Worm (Caenorhabditis elegans) whole organism, L2 larva: ENCODE measurements around the gene F49C5.12.

Experiments used
- C34F6.9 ChIP-seq: fragments of 150-350 bp; optimal IDR thresholded peaks from 2 replicates; lab custom pipeline; 2014; ENCODE audit warnings: missing biosample characterization, missing genetic modification characterization
- F13H6.1 ChIP-seq: sonication (generic microtip); optimal IDR thresholded peaks from 2 replicates; lab custom pipeline; 2016; ENCODE audit warnings: missing genetic modification characterization, missing compliant biosample characterization
- R02D3.7 ChIP-seq: fragments of 150-350 bp; optimal IDR thresholded peaks from 2 replicates; lab custom pipeline; 2014; ENCODE audit warnings: missing biosample characterization, missing genetic modification characterization
- ZK546.5 ChIP-seq: sonication (generic microtip); optimal IDR thresholded peaks from 2 replicates; lab custom pipeline; 2017; ENCODE audit warnings: missing biosample characterization, missing genetic modification characterization
- alr-1 ChIP-seq: fragments of 150-350 bp; optimal IDR thresholded peaks from 2 replicates; lab custom pipeline; 2014; ENCODE audit warnings: missing biosample characterization, missing genetic modification characterization
- aly-2 ChIP-seq: fragments of 150-350 bp; optimal IDR thresholded peaks from 2 replicates; lab custom pipeline; 2014; ENCODE audit warnings: missing biosample characterization, missing genetic modification characterization
- ama-1 ChIP-seq: fragments of 150-350 bp; optimal IDR thresholded peaks from 2 replicates; lab custom pipeline; 2018; ENCODE audit warnings: inconsistent platforms
- blmp-1 ChIP-seq: sonication (generic microtip); optimal IDR thresholded peaks from 2 replicates; lab custom pipeline; 2017; ENCODE audit warnings: missing genetic modification characterization, mild to moderate bottlenecking, missing compliant biosample characterization, antibody characterized with exemption, moderate library complexity; ENCODE audit not compliant: insufficient read depth
- ceh-16 ChIP-seq: fragments of 150-350 bp; optimal IDR thresholded peaks from 2 replicates; lab custom pipeline; 2014; ENCODE audit warnings: missing biosample characterization, missing genetic modification characterization
- ceh-82 ChIP-seq: fragments of 150-350 bp; optimal IDR thresholded peaks from 2 replicates; lab custom pipeline; 2014; ENCODE audit warnings: missing biosample characterization, missing genetic modification characterization
- crh-2 ChIP-seq: sonication (generic microtip); optimal IDR thresholded peaks from 2 replicates; lab custom pipeline; 2017; ENCODE audit warnings: missing biosample characterization, missing genetic modification characterization
- dmd-4 ChIP-seq: sonication (generic microtip); optimal IDR thresholded peaks from 2 replicates; lab custom pipeline; 2017; ENCODE audit warnings: missing biosample characterization, missing genetic modification characterization
- elt-1 ChIP-seq: fragments of 150-350 bp; optimal IDR thresholded peaks from 2 replicates; lab custom pipeline; 2014; ENCODE audit warnings: missing biosample characterization, missing genetic modification characterization
- elt-3 ChIP-seq: sonication (generic microtip); optimal IDR thresholded peaks from 2 replicates; lab custom pipeline; 2017; ENCODE audit warnings: missing biosample characterization, missing genetic modification characterization
- fos-1 ChIP-seq: fragments of 150-350 bp; optimal IDR thresholded peaks from 2 replicates; lab custom pipeline; 2014; ENCODE audit warnings: missing biosample characterization, missing genetic modification characterization
- lin-11 ChIP-seq: fragments of 150-350 bp; sonication (generic microtip); optimal IDR thresholded peaks from 2 replicates; lab custom pipeline; 2014; ENCODE audit warnings: missing biosample characterization, missing genetic modification characterization, inconsistent platforms, mixed read lengths
- lin-13 ChIP-seq: fragments of 150-350 bp; optimal IDR thresholded peaks from 2 replicates; lab custom pipeline; 2014; ENCODE audit warnings: missing biosample characterization, missing genetic modification reagents, missing genetic modification characterization
- lsy-2 ChIP-seq, 2 experiments: fragments of 150-350 bp in 1 of 2; sonication (generic microtip) in 1 of 2; optimal IDR thresholded peaks; 2 replicates each; lab custom pipeline; 2014 to 2017; ENCODE audit warnings: missing biosample characterization in 2 of 2, missing genetic modification characterization in 2 of 2
- mbf-1 ChIP-seq: sonication (generic microtip); optimal IDR thresholded peaks from 2 replicates; lab custom pipeline; 2017; ENCODE audit warnings: missing biosample characterization, missing genetic modification characterization
- mdl-1 ChIP-seq, 2 experiments: fragments of 150-350 bp in 1 of 2; sonication (generic microtip) in 1 of 2; optimal IDR thresholded peaks; 2 replicates each; lab custom pipeline; 2017; ENCODE audit warnings: missing biosample characterization in 2 of 2, missing genetic modification characterization in 2 of 2
- nhr-11 ChIP-seq: fragments of 150-350 bp; optimal IDR thresholded peaks from 2 replicates; lab custom pipeline; 2014; ENCODE audit warnings: missing biosample characterization, missing genetic modification characterization
- nhr-12 ChIP-seq: fragments of 150-350 bp; optimal IDR thresholded peaks from 2 replicates; lab custom pipeline; 2014; ENCODE audit warnings: missing biosample characterization, missing genetic modification characterization
- nhr-129 ChIP-seq: fragments of 150-350 bp; optimal IDR thresholded peaks from 2 replicates; lab custom pipeline; 2014; ENCODE audit warnings: missing biosample characterization, missing genetic modification characterization
- nhr-23 ChIP-seq: fragments of 150-350 bp; optimal IDR thresholded peaks from 2 replicates; lab custom pipeline; 2014; ENCODE audit warnings: missing biosample characterization, missing genetic modification reagents, missing genetic modification characterization
- nhr-237 ChIP-seq: fragments of 150-350 bp; optimal IDR thresholded peaks from 2 replicates; lab custom pipeline; 2014; ENCODE audit warnings: missing biosample characterization, missing genetic modification characterization
- nhr-25 ChIP-seq: fragments of 150-350 bp; sonication (generic microtip); optimal IDR thresholded peaks from 3 replicates; lab custom pipeline; 2014; ENCODE audit warnings: missing biosample characterization, missing genetic modification characterization
- peb-1 ChIP-seq: fragments of 150-350 bp; optimal IDR thresholded peaks from 2 replicates; lab custom pipeline; 2014; ENCODE audit warnings: missing biosample characterization, missing genetic modification characterization
- sem-4 ChIP-seq: fragments of 150-350 bp; optimal IDR thresholded peaks from 2 replicates; lab custom pipeline; 2014; ENCODE audit warnings: missing biosample characterization, missing genetic modification reagents, missing genetic modification characterization
- skn-1 ChIP-seq: sonication (generic microtip); optimal IDR thresholded peaks from 2 replicates; lab custom pipeline; 2017; ENCODE audit warnings: missing biosample characterization, missing genetic modification characterization
- sma-3 ChIP-seq: sonication (generic microtip); optimal IDR thresholded peaks from 2 replicates; lab custom pipeline; 2016; ENCODE audit warnings: missing genetic modification reagents, missing genetic modification characterization, missing compliant biosample characterization
- sma-9 ChIP-seq, 2 experiments: fragments of 150-350 bp in 1 of 2; sonication (generic microtip) in 1 of 2; optimal IDR thresholded peaks; 2 replicates each; lab custom pipeline; 2014 to 2016; ENCODE audit warnings: missing genetic modification characterization in 2 of 2, mild to moderate bottlenecking in 1 of 2, missing biosample characterization in 1 of 2, missing compliant biosample characterization in 1 of 2, missing genetic modification reagents in 1 of 2, moderate library complexity in 1 of 2
- snpc-4 ChIP-seq: fragments of 150-350 bp; optimal IDR thresholded peaks from 2 replicates; lab custom pipeline; 2014; ENCODE audit warnings: missing biosample characterization, missing genetic modification characterization
- unc-39 ChIP-seq: fragments of 150-350 bp; optimal IDR thresholded peaks from 2 replicates; lab custom pipeline; 2014; ENCODE audit warnings: missing biosample characterization, missing genetic modification characterization
- unc-55 ChIP-seq: fragments of 150-350 bp; sonication (generic microtip); optimal IDR thresholded peaks from 3 replicates; lab custom pipeline; 2014; ENCODE audit warnings: missing biosample characterization, missing genetic modification reagents, missing genetic modification characterization
- unc-62 ChIP-seq: fragments of 150-350 bp; optimal IDR thresholded peaks from 2 replicates; lab custom pipeline; 2014; ENCODE audit warnings: missing biosample characterization, missing genetic modification reagents, missing genetic modification characterization
- ztf-11 ChIP-seq: sonication (generic microtip); optimal IDR thresholded peaks from 2 replicates; lab custom pipeline; 2017; ENCODE audit warnings: missing biosample characterization, missing genetic modification characterization
- ztf-4 ChIP-seq: fragments of 150-350 bp; optimal IDR thresholded peaks from 2 replicates; lab custom pipeline; 2014; ENCODE audit warnings: missing biosample characterization, missing genetic modification characterization

The F49C5.12 gene

DNA sequence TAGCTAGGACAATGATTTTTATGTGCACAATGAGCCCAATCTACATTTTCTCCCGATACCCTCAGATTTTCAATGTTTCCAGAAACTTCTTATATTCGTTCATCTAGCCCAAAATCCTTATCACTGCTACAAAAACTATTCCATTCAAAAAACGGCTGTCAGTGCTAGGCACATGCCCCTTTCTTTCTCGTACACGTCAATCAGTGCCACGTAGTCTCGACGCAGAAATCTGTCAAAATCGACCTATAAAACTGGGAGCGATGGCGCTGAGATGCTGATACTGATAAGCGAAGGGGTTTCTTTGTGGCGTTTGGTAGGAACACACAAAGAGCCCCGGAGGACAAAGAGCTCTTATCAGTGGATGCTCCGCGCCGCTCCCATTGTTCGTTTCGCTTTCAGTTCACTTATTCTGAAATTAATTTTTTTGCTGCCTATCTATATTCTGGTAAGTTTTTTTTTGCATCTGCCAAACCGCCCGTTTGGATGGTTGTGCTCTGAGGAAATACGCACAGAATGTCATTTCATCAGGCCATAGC is 41.2 kb downstream of the F49C5.12 start, which contains the start of gene srh-70:
Gene srh-70, minus strand, starts transcription at position 51 of the 536 bp plus-strand sequence.
- TF ChIP-seq peb-1 (tag; lab: Kevin White, UChicago) (no peak), fos-1 (peak; percentile 78), unc-39 (tag; lab: Kevin White, UChicago) (no peak), lsy-2 (tag; optimal IDR thresholded peaks at IDR 0.05; lab: Kevin White, UChicago) (no peak), unc-62 (GFP tag; lab: Kevin White, UChicago) (no peak), nhr-11 (tag; lab: Kevin White, UChicago) (no peak), crh-2 (tag; lab: Kevin White, UChicago) (peak; percentile 55), sma-9 (GFP tag; optimal IDR thresholded peaks at IDR 0.05; lab: Kevin White, UChicago) (peak; percentile 33), sma-9 (tag; optimal IDR thresholded peaks at IDR 0.05; lab: Kevin White, UChicago) (no peak)

DNA sequence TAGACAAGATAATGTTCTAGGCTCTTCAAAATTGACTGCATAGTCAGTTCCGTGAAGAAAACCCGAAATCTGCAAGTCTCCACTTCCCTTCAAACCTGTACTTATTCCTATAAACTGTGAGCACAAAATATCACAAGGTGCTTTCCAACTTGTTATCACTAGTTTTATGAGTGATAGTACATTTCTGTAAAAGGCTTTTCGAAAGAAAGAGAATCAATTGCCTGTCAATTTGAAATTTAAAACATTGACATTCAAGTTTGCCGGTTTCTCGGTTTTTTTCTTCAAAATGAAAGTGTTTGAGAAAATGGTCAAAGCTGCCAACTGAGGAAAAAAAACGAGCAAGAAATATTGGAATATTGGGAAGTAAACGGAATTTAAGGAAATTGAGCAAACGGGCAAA is 42.1 kb downstream of the F49C5.12 start:
- no peak for TF ChIP-seq ztf-4 (tag; lab: Kevin White, UChicago)

ce11 chrII:12516313-12516712 is 43.8 kb downstream of the F49C5.12 start, which contains the start of gene srh-61:
Gene srh-61, minus strand, starts transcription at chrII:12516413.
- TF ChIP-seq lin-13 (GFP tag; lab: Kevin White, UChicago) (no peak), ztf-11 (tag; lab: Kevin White, UChicago) (no peak), nhr-23 (tag; lab: Kevin White, UChicago) (no peak), elt-3 (tag; lab: Kevin White, UChicago) (no peak), fos-1 (no peak), sem-4 (no peak), snpc-4 (tag; lab: Kevin White, UChicago) (no peak), mdl-1 (tag; optimal IDR thresholded peaks at IDR 0.05; lab: Kevin White, UChicago) (no peak), sma-9 (GFP tag; optimal IDR thresholded peaks at IDR 0.05; lab: Kevin White, UChicago) (no peak), sma-9 (tag; optimal IDR thresholded peaks at IDR 0.05; lab: Kevin White, UChicago) (no peak), blmp-1 (no peak), R02D3.7 (tag; lab: Kevin White, UChicago) (no peak), nhr-25 (tag; lab: Kevin White, UChicago) (no peak), lsy-2 (tag; optimal IDR thresholded peaks at IDR 0.05; lab: Kevin White, UChicago) (no peak), ama-1 (lab: Kevin White, UChicago) (no peak)

DNA sequence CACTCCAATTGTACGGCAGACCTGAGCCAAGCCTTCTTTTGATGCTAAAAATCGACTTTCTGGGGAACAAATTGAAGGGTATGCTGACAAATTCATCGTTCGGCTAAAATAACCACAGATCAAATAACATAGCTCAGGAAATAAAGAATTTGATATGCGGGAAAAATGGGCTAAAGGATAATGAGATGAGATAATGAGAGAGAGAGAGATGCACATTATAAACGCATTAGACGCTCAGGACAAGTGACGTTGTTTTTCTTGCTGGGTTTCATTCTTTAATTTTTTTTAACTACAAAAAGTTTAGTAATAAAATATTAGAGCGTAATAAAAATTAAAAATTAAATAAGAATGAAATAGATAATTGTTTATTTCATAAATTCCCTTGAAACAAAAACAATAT is 45.5 kb downstream of the F49C5.12 start, which contains the start of gene srh-69:
Gene srh-69, minus strand, starts transcription at position 101 of the 400 bp plus-strand sequence.
- TF ChIP-seq ZK546.5 (tag; lab: Kevin White, UChicago) (no peak), fos-1 (no peak), nhr-11 (tag; lab: Kevin White, UChicago) (no peak), peb-1 (tag; lab: Kevin White, UChicago) (no peak), lin-11 (tag; lab: Kevin White, UChicago) (no peak), nhr-12 (tag; lab: Kevin White, UChicago) (no peak), R02D3.7 (tag; lab: Kevin White, UChicago) (no peak), dmd-4 (tag; lab: Kevin White, UChicago) (no peak), crh-2 (tag; lab: Kevin White, UChicago) (no peak), alr-1 (tag; lab: Kevin White, UChicago) (no peak), elt-1 (tag; lab: Kevin White, UChicago) (no peak), unc-55 (GFP tag; lab: Kevin White, UChicago) (no peak), nhr-129 (tag; lab: Kevin White, UChicago) (no peak), nhr-25 (tag; lab: Kevin White, UChicago) (no peak), sma-9 (GFP tag; optimal IDR thresholded peaks at IDR 0.05; lab: Kevin White, UChicago) (no peak), sma-9 (tag; optimal IDR thresholded peaks at IDR 0.05; lab: Kevin White, UChicago) (no peak), ceh-16 (tag; lab: Kevin White, UChicago) (no peak), F13H6.1 (tag; lab: Kevin White, UChicago) (no peak)
- TF ChIP-seq, all 48 proteins: peak for 0

DNA sequence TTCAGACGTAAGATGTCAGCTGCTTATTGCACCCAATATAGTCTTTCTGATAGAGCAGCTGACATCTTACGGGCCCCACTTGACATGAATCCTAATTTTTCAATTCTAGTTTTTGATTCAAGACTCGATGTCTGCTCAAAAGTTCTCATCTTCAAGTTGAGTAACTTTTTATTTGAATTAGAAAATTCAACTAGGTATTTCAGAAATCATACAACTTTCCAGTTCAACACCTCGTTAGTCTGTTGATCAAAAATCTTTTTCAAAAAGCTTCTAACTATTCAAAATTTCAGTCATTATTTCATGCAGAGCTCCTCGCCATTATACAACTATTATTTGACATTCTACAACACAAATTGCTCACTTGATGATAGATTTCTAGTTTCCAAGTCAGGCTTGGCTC is 48.2 kb downstream of the F49C5.12 start, which contains the start of gene srh-73:
Gene srh-73, plus strand, starts transcription at position 301 of the 400 bp plus-strand sequence.
- TF ChIP-seq peb-1 (tag; lab: Kevin White, UChicago) (no peak), unc-55 (GFP tag; lab: Kevin White, UChicago) (no peak), aly-2 (tag; lab: Kevin White, UChicago) (no peak), nhr-23 (tag; lab: Kevin White, UChicago) (no peak), mdl-1 (tag; optimal IDR thresholded peaks at IDR 0.05; lab: Kevin White, UChicago) (no peak), nhr-237 (tag; lab: Kevin White, UChicago) (no peak), C34F6.9 (tag; lab: Kevin White, UChicago) (no peak), blmp-1 (no peak), skn-1 (tag; lab: Kevin White, UChicago) (no peak), sma-3 (GFP tag; lab: Kevin White, UChicago) (no peak), alr-1 (tag; lab: Kevin White, UChicago) (no peak), lin-13 (GFP tag; lab: Kevin White, UChicago) (no peak), ztf-4 (tag; lab: Kevin White, UChicago) (no peak), lin-11 (tag; lab: Kevin White, UChicago) (no peak), ceh-82 (tag; lab: Kevin White, UChicago) (no peak), mbf-1 (tag; lab: Kevin White, UChicago) (no peak), R02D3.7 (tag; lab: Kevin White, UChicago) (no peak)
